Worm (Caenorhabditis elegans) whole organism, young adult: Measurements from ENCODE around the gene cest-4.

ENCODE experiments used
- B0035.1 ChIP-seq: sonication (generic microtip); optimal IDR thresholded peaks from 2 replicates; lab custom pipeline; 2016; ENCODE audit warnings: missing genetic modification characterization, mild to moderate bottlenecking, missing compliant biosample characterization, missing genotype, missing genetic modification reagents
- akir-1 ChIP-seq: fragments of 200-800 bp; sonication (Bioruptor generic); optimal IDR thresholded peaks from 2 replicates; lab custom pipeline; 2018; ENCODE audit warnings: mild to moderate bottlenecking, missing genetic modification characterization, moderate library complexity, missing compliant biosample characterization
- die-1 ChIP-seq: sonication (generic microtip); optimal IDR thresholded peaks from 2 replicates; lab custom pipeline; 2016; ENCODE audit warnings: missing genotype, mild to moderate bottlenecking, missing genetic modification characterization, missing compliant biosample characterization
- lsl-1 ChIP-seq: fragments of 200-800 bp; sonication (Bioruptor generic); optimal IDR thresholded peaks from 2 replicates; lab custom pipeline; 2018; ENCODE audit warnings: mild to moderate bottlenecking, missing genetic modification characterization, moderate library complexity, missing compliant biosample characterization
- mel-28 ChIP-seq: sonication (generic microtip); optimal IDR thresholded peaks from 2 replicates; lab custom pipeline; 2016; ENCODE audit warnings: borderline replicate concordance, mild to moderate bottlenecking, missing genetic modification characterization, missing compliant biosample characterization
- unc-62 ChIP-seq: fragments of 150-350 bp; optimal IDR thresholded peaks from 2 replicates; lab custom pipeline; 2014; ENCODE audit warnings: missing biosample characterization, missing genetic modification reagents, missing genetic modification characterization
- zfh-2 ChIP-seq: fragments of 200-800 bp; sonication (Bioruptor generic); conservative IDR thresholded peaks from 2 replicates; pipeline ENCODE4 v1.3.6; 2022; ENCODE audit warnings: missing genetic modification reagents, missing genetic modification characterization, missing compliant biosample characterization

DNA sequence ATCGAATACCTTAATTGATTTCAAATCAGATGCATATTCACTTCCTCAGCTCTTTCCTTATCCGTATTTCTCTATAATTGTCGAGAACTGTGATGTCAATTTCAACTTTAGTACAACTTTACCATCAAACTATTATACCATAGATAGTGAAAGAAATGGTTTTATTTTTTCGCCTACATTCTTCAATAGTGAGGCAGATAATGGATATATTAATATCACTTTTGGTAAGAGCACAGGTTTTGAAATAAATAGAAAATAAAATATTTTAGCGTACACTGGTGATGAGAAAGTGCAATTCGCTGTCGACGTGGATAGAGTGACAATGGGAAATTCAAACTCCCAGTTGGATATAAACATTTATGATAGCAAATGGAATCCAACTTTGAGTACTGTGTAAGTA, 30.1 kb upstream of the cest-4 start:
- no peak for TF ChIP-seq zfh-2 (GFP tag; lab: Robert Waterston, UW)
- TF ChIP-seq B0035.1 (tag; lab: Kevin White, UChicago), result no peak
- no peak for TF ChIP-seq akir-1 (GFP tag; lab: Kevin White, UChicago)
- no peak for TF ChIP-seq mel-28 (tag; lab: Kevin White, UChicago)
- TF ChIP-seq unc-62 (GFP tag; lab: Kevin White, UChicago), result no peak
- no peak for TF ChIP-seq die-1 (tag; lab: Kevin White, UChicago)
- no peak for TF ChIP-seq lsl-1 (GFP tag; lab: Kevin White, UChicago)
